Fruit fly (Drosophila melanogaster): ENCODE measurements around the gene Prp39.

DNA sequence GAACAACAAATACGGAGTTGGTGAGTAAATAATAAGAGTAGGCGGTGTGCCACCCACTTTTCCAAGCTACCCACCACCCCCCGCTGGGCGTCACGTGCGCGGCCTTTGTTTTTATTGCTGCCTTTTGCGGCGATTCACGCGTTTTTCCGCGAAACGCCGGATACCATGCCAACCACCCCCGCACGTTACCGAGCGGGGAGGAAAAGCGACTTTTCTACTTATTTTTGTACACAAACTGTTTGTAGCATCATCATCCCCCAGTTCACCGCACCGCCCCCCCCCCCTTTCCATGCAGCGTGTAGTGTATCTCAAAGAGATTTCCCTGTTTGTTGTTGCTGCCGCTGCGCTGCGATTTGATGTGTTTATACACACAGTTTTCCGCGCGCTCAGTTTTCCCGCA is 34.1 kb downstream of the Prp39 start:
- no peak for TF ChIP-seq CG8478 (optimal IDR thresholded peaks at IDR 0.05)
- TF ChIP-seq CTCF (optimal IDR thresholded peaks at IDR 0.05), result no peak
